Fruit fly (Drosophila melanogaster): Measurements from ENCODE around the gene SA2.

The SA2 gene

dm6 chr3L:1431489-1432053, 6.1 kb downstream of the SA2 start (continued):
- TF ChIP-seq Hsf (GFP tag; optimal IDR thresholded peaks at IDR 0.05) (no peak), Nf-YB (GFP tag; optimal IDR thresholded peaks at IDR 0.05) (no peak), CG4730 (GFP tag; IDR thresholded peaks at IDR 0.05) (no peak), tll (GFP tag; optimal IDR thresholded peaks at IDR 0.05) (peak in 1 of 2 experiments; percentile 63), fd102C (GFP tag; optimal IDR thresholded peaks at IDR 0.05) (peak; percentile 18), HLHmδ (GFP tag; optimal IDR thresholded peaks at IDR 0.05) (peak; percentile 49), CG10431 (GFP tag; optimal IDR thresholded peaks at IDR 0.05) (no peak), CG32767 (GFP tag; IDR thresholded peaks at IDR 0.05) (no peak), prd (optimal IDR thresholded peaks at IDR 0.05) (no peak), prd (GFP tag; IDR thresholded peaks at IDR 0.05) (peak; percentile 34; the same call in 1 of the 3 replicates), CG18262 (tag; optimal IDR thresholded peaks at IDR 0.05) (peak; percentile 31), Hand (GFP tag; optimal IDR thresholded peaks at IDR 0.05) (no peak), H15 (GFP tag; IDR thresholded peaks at IDR 0.05) (0 out of 3 replicates have a peak, but pooled peaks have one; percentile 14), CG17829 (tag; optimal IDR thresholded peaks at IDR 0.05) (peak; percentile 24), CG5180 (GFP tag; optimal IDR thresholded peaks at IDR 0.05) (no peak), CG8924 (tag; optimal IDR thresholded peaks at IDR 0.05) (peak; percentile 6), CG4404 (GFP tag; IDR thresholded peaks at IDR 0.05) (peak; percentile 69), sens (GFP tag) (peak; percentile 16), HmgZ (tag; optimal IDR thresholded peaks at IDR 0.05) (no peak), Fer3 (tag; optimal IDR thresholded peaks at IDR 0.05) (no peak), gt (GFP tag; IDR thresholded peaks at IDR 0.05) (0 out of 2 replicates have a peak, but pooled peaks have one; percentile 16), ash1 (GFP tag; optimal IDR thresholded peaks at IDR 0.05) (no peak), corto (GFP tag; optimal IDR thresholded peaks at IDR 0.05) (no peak), CG15269 (tag; optimal IDR thresholded peaks at IDR 0.05) (no peak), crc (GFP tag; optimal IDR thresholded peaks at IDR 0.05) (no peak), NFAT (GFP tag; IDR thresholded peaks at IDR 0.05) (0 out of 2 replicates have a peak, but pooled peaks have one; percentile 8), odd (GFP tag; optimal IDR thresholded peaks at IDR 0.05) (peak; percentile 19), CG15073 (GFP tag; optimal IDR thresholded peaks at IDR 0.05) (no peak)

- TF ChIP-seq CG11504 (tag; optimal IDR thresholded peaks at IDR 0.05) (no peak), CG10979 (tag; optimal IDR thresholded peaks at IDR 0.05) (peak; percentile 43), dysf (GFP tag; IDR thresholded peaks at IDR 0.05) (peak; percentile 36; the same call in 1 of the 3 replicates), ara (GFP tag; IDR thresholded peaks at IDR 0.05) (peak; percentile 56; the same call in 1 of the 2 replicates), Xrp1 (GFP tag; IDR thresholded peaks at IDR 0.05) (peak; percentile 61; the same call in 1 of the 2 replicates), zfh1 (GFP tag; IDR thresholded peaks at IDR 0.05) (peak; percentile 64; the same call in 2 of the 3 replicates), vvl (GFP tag; IDR thresholded peaks at IDR 0.05) (peak; percentile 23; the same call in 1 of the 2 replicates), CG9437 (GFP tag; optimal IDR thresholded peaks at IDR 0.05) (no peak), CG2712 (tag; optimal IDR thresholded peaks at IDR 0.05) (peak; percentile 49), CG18764 (GFP tag; optimal IDR thresholded peaks at IDR 0.05) (no peak), repo (GFP tag; optimal IDR thresholded peaks at IDR 0.05) (no peak), Ptx1 (GFP tag; IDR thresholded peaks at IDR 0.05) (0 out of 2 replicates have a peak, but pooled peaks have one; percentile 17), CG8281 (tag; optimal IDR thresholded peaks at IDR 0.05) (no peak), CG6654 (GFP tag; optimal IDR thresholded peaks at IDR 0.05) (no peak), bigmax (GFP tag; optimal IDR thresholded peaks at IDR 0.05) (no peak), Blimp-1 (GFP tag; optimal IDR thresholded peaks at IDR 0.05) (peak; percentile 10), Tbp (GFP tag; optimal IDR thresholded peaks at IDR 0.05) (no peak), al (GFP tag; IDR thresholded peaks at IDR 0.05) (no peak), bsh (GFP tag; optimal IDR thresholded peaks at IDR 0.05) (peak in 1 of 2 experiments; percentile 47), Atf6 (GFP tag; IDR thresholded peaks at IDR 0.05) (no peak), CG17361 (GFP tag; IDR thresholded peaks at IDR 0.05) (peak; percentile 48; the same call in 2 of the 3 replicates), peb (GFP tag; IDR thresholded peaks at IDR 0.05) (no peak), Camta (GFP tag; optimal IDR thresholded peaks at IDR 0.05) (peak; percentile 25), CG18262 (tag; optimal IDR thresholded peaks at IDR 0.05) (peak; percentile 62)
These were observed 13.2 kb downstream of the SA2 start for dm6 chr3L:1424488-1424887.
